Fruit fly (Drosophila melanogaster) whole organism, embryonic: ENCODE results near the gene CG43163.
A peak's percentile ranks its signal among the peaks of the same experiment; 100 is the strongest.

Experiments
- Abd-B ChIP-seq: fragments of 200-800 bp; sonication (Bioruptor generic); optimal IDR thresholded peaks from 2 replicates; lab custom pipeline; 2018; ENCODE audit warnings: missing biosample characterization, mild to moderate bottlenecking, missing genetic modification characterization, moderate library complexity
- Atf3 ChIP-seq: fragments of 200-800 bp; sonication (Bioruptor generic); optimal IDR thresholded peaks from 3 replicates; lab custom pipeline; 2016; ENCODE audit warnings: missing biosample characterization, missing genetic modification characterization
- Bdp1 ChIP-seq: fragments of 200-800 bp; sonication (Bioruptor generic); optimal IDR thresholded peaks from 3 replicates; lab custom pipeline; 2016; ENCODE audit warnings: missing biosample characterization, missing genetic modification characterization
- CG10565 ChIP-seq: fragments of 200-800 bp; sonication (Bioruptor generic); optimal IDR thresholded peaks from 3 replicates; lab custom pipeline; 2016; ENCODE audit warnings: missing biosample characterization, mild to moderate bottlenecking, missing genetic modification characterization
- CG10654 ChIP-seq: fragments of 200-800 bp; sonication (Bioruptor generic); optimal IDR thresholded peaks from 2 replicates; lab custom pipeline; 2016; ENCODE audit warnings: missing biosample characterization, missing genetic modification characterization
- CG12104 ChIP-seq: fragments of 200-800 bp; sonication (Bioruptor generic); optimal IDR thresholded peaks from 3 replicates; lab custom pipeline; 2016; ENCODE audit warnings: missing biosample characterization, missing genetic modification characterization
- CG1233 ChIP-seq: fragments of 200-800 bp; sonication (Bioruptor generic); optimal IDR thresholded peaks from 4 replicates; lab custom pipeline; 2018; ENCODE audit warnings: missing biosample characterization, mild to moderate bottlenecking, missing genetic modification characterization
- CG12659 ChIP-seq: fragments of 200-800 bp; sonication (Bioruptor generic); optimal IDR thresholded peaks from 3 replicates; lab custom pipeline; 2017; ENCODE audit warnings: mild to moderate bottlenecking, missing biosample characterization, missing genetic modification reagents, missing genetic modification characterization
- CG13775 ChIP-seq: fragments of 200-800 bp; sonication (Bioruptor generic); optimal IDR thresholded peaks from 3 replicates; lab custom pipeline; 2017; ENCODE audit warnings: missing biosample characterization, mild to moderate bottlenecking, missing genetic modification characterization
- CG15269 ChIP-seq: fragments of 200-800 bp; sonication (Bioruptor generic); optimal IDR thresholded peaks from 2 replicates; lab custom pipeline; 2018; ENCODE audit warnings: missing biosample characterization, mild to moderate bottlenecking, missing genetic modification characterization, moderate library complexity
- CG1602 ChIP-seq: fragments of 200-800 bp; sonication (Bioruptor generic); optimal IDR thresholded peaks from 3 replicates; lab custom pipeline; 2016; ENCODE audit warnings: missing biosample characterization, missing genetic modification characterization
- CG1832 ChIP-seq: fragments of 200-800 bp; sonication (Bioruptor generic); optimal IDR thresholded peaks from 2 replicates; lab custom pipeline; 2017; ENCODE audit warnings: missing biosample characterization, mild to moderate bottlenecking, missing genetic modification characterization, inconsistent platforms
- CG2678 ChIP-seq: fragments of 200-800 bp; sonication (Bioruptor generic); optimal IDR thresholded peaks from 3 replicates; lab custom pipeline; 2019; ENCODE audit warnings: missing biosample characterization, mild to moderate bottlenecking, missing genetic modification characterization, moderate library complexity
- CG31224 ChIP-seq: fragments of 200-800 bp; sonication (Bioruptor generic); IDR thresholded peaks from 2 replicates; pipeline ENCODE4 v1.3.6; 2022; ENCODE audit warnings: missing biosample characterization, missing genetic modification characterization
- CG32532 ChIP-seq: fragments of 200-800 bp; sonication (Bioruptor generic); IDR thresholded peaks from 2 replicates; pipeline ENCODE4 v1.3.6; 2022; ENCODE audit warnings: missing biosample characterization, missing genetic modification characterization
- CG4360 ChIP-seq: fragments of 200-800 bp; sonication (Bioruptor generic); IDR thresholded peaks from 2 replicates; pipeline ENCODE4 v1.3.6; 2022; ENCODE audit warnings: missing biosample characterization, missing genetic modification characterization
- CG6272 ChIP-seq: fragments of 200-800 bp; sonication (Bioruptor generic); IDR thresholded peaks from 2 replicates; pipeline ENCODE4 v1.3.6; 2022; ENCODE audit warnings: missing biosample characterization, missing genetic modification characterization
- CG6683 ChIP-seq: fragments of 200-800 bp; sonication (Bioruptor generic); optimal IDR thresholded peaks from 2 replicates; lab custom pipeline; 2017; ENCODE audit warnings: missing biosample characterization, mild to moderate bottlenecking, missing genetic modification characterization, missing genetic modification reagents
- CG7786 ChIP-seq: fragments of 200-800 bp; sonication (Bioruptor generic); optimal IDR thresholded peaks from 2 replicates; lab custom pipeline; 2016; ENCODE audit warnings: missing biosample characterization, missing genetic modification characterization
- CG8290 ChIP-seq, 3 experiments: fragments of 200-800 bp; sonication (Bioruptor generic); optimal IDR thresholded peaks; 2 replicates each; lab custom pipeline; 2016 to 2019; ENCODE audit warnings: missing biosample characterization in 3 of 3, missing genetic modification characterization in 3 of 3, mild to moderate bottlenecking in 2 of 3, moderate library complexity in 1 of 3
- CG9609 ChIP-seq: fragments of 200-800 bp; sonication (Bioruptor generic); optimal IDR thresholded peaks from 3 replicates; lab custom pipeline; 2016; ENCODE audit warnings: missing biosample characterization, missing genetic modification characterization
- CG9797 ChIP-seq: fragments of 200-800 bp; sonication (Bioruptor generic); optimal IDR thresholded peaks from 3 replicates; lab custom pipeline; 2018; ENCODE audit warnings: missing biosample characterization, mild to moderate bottlenecking, missing genetic modification characterization
- Chrac-16 ChIP-seq: fragments of 200-800 bp; sonication (Bioruptor generic); optimal IDR thresholded peaks from 3 replicates; lab custom pipeline; 2016; ENCODE audit warnings: missing biosample characterization, missing genetic modification characterization
- D19B ChIP-seq: fragments of 200-800 bp; sonication (Bioruptor generic); optimal IDR thresholded peaks from 2 replicates; lab custom pipeline; 2017; ENCODE audit warnings: missing biosample characterization, mild to moderate bottlenecking, missing genetic modification characterization
- Dip2 ChIP-seq: fragments of 200-800 bp; sonication (Bioruptor generic); IDR thresholded peaks from 2 replicates; pipeline ENCODE4 v1.3.6; 2022; ENCODE audit warnings: missing biosample characterization, missing genetic modification characterization
- Dll ChIP-seq: fragments of 200-800 bp; sonication (Bioruptor generic); IDR thresholded peaks from 4 replicates; pipeline ENCODE4 v1.3.6; 2022; ENCODE audit warnings: missing biosample characterization, missing genetic modification characterization; ENCODE audit not compliant: partially characterized antibody
- E2f2 ChIP-seq: fragments of 200-800 bp; sonication (Bioruptor generic); IDR thresholded peaks from 2 replicates; pipeline ENCODE4 v1.3.6; 2022; ENCODE audit warnings: missing biosample characterization, missing genetic modification characterization
- ERR ChIP-seq: fragments of 200-800 bp; sonication (Bioruptor generic); optimal IDR thresholded peaks from 2 replicates; lab custom pipeline; 2016; ENCODE audit warnings: missing biosample characterization, missing genetic modification characterization
- Gsc ChIP-seq: fragments of 200-800 bp; sonication (Bioruptor generic); IDR thresholded peaks from 2 replicates; pipeline ENCODE4 v1.3.6; 2022; ENCODE audit warnings: missing biosample characterization, missing genetic modification characterization
- Hsf ChIP-seq: fragments of 200-800 bp; sonication (Bioruptor generic); optimal IDR thresholded peaks from 3 replicates; lab custom pipeline; 2016; ENCODE audit warnings: missing biosample characterization, missing genetic modification characterization
- Lhr ChIP-seq: fragments of 200-800 bp; sonication (Bioruptor generic); optimal IDR thresholded peaks from 3 replicates; lab custom pipeline; 2017; ENCODE audit warnings: mild to moderate bottlenecking, missing biosample characterization, missing genetic modification reagents, missing genetic modification characterization
- Lpt ChIP-seq: fragments of >200 bp; optimal IDR thresholded peaks from 2 replicates; lab custom pipeline; 2018; ENCODE audit warnings: missing biosample characterization, missing genetic modification characterization
- Meics ChIP-seq: fragments of 200-800 bp; sonication (Bioruptor generic); optimal IDR thresholded peaks from 2 replicates; lab custom pipeline; 2017; ENCODE audit warnings: missing biosample characterization, mild to moderate bottlenecking, missing genetic modification characterization
- Mes4 ChIP-seq: fragments of 200-800 bp; sonication (Bioruptor generic); optimal IDR thresholded peaks from 2 replicates; lab custom pipeline; 2016; ENCODE audit warnings: missing biosample characterization, missing genetic modification characterization
- Nf-YA ChIP-seq: fragments of 200-800 bp; sonication (Bioruptor generic); IDR thresholded peaks from 2 replicates; pipeline ENCODE4 v1.3.6; 2022; ENCODE audit warnings: missing biosample characterization, missing genetic modification characterization
- PHDP ChIP-seq: fragments of 200-800 bp; sonication (Bioruptor generic); optimal IDR thresholded peaks from 3 replicates; lab custom pipeline; 2018; ENCODE audit warnings: missing biosample characterization, mild to moderate bottlenecking, missing genetic modification characterization, moderate library complexity
- al ChIP-seq: fragments of 200-800 bp; sonication (Bioruptor generic); IDR thresholded peaks from 2 replicates; pipeline ENCODE4 v1.3.6; 2022; ENCODE audit warnings: missing biosample characterization, missing genetic modification characterization
- br ChIP-seq: fragments of >200 bp; optimal IDR thresholded peaks from 2 replicates; lab custom pipeline; 2017
- cad ChIP-seq: fragments of >200 bp; optimal IDR thresholded peaks from 2 replicates; lab custom pipeline; 2017; ENCODE audit warnings: missing biosample characterization, missing genetic modification characterization
- ci ChIP-seq: fragments of 200-800 bp; sonication (Bioruptor generic); IDR thresholded peaks from 3 replicates; pipeline ENCODE4 v1.3.6; 2022; ENCODE audit warnings: missing biosample characterization, missing genetic modification characterization
- emc ChIP-seq: fragments of 200-800 bp; sonication (Bioruptor generic); optimal IDR thresholded peaks from 2 replicates; lab custom pipeline; 2016; ENCODE audit warnings: missing biosample characterization, missing genetic modification characterization
- fd96Cb ChIP-seq: fragments of 200-800 bp; sonication (Bioruptor generic); optimal IDR thresholded peaks from 2 replicates; lab custom pipeline; 2018; ENCODE audit warnings: missing biosample characterization, mild to moderate bottlenecking, missing genetic modification characterization, moderate library complexity
- hb ChIP-seq: fragments of 200-800 bp; sonication (Bioruptor generic); IDR thresholded peaks from 3 replicates; pipeline ENCODE4 v1.3.6; 2022; ENCODE audit warnings: missing biosample characterization, missing genetic modification characterization; ENCODE audit not compliant: partially characterized antibody
- hbn ChIP-seq: fragments of 200-800 bp; sonication (Bioruptor generic); IDR thresholded peaks from 2 replicates; pipeline ENCODE4 v1.3.6; 2022; ENCODE audit warnings: missing biosample characterization, missing genetic modification characterization; ENCODE audit not compliant: partially characterized antibody
- nom ChIP-seq: fragments of 200-800 bp; sonication (Bioruptor generic); optimal IDR thresholded peaks from 2 replicates; lab custom pipeline; 2017; ENCODE audit warnings: missing biosample characterization, missing genetic modification characterization, mild to moderate bottlenecking, moderate library complexity, missing genetic modification reagents
- pros ChIP-seq: fragments of 200-800 bp; sonication (Bioruptor generic); optimal IDR thresholded peaks from 3 replicates; lab custom pipeline; 2019; ENCODE audit warnings: missing biosample characterization, mild to moderate bottlenecking, missing genetic modification characterization, moderate library complexity
- psq ChIP-seq: fragments of 200-800 bp; sonication (Bioruptor generic); optimal IDR thresholded peaks from 2 replicates; lab custom pipeline; 2017; ENCODE audit warnings: missing biosample characterization, missing genetic modification characterization
- rib ChIP-seq: fragments of 200-800 bp; sonication (Bioruptor generic); IDR thresholded peaks from 2 replicates; pipeline ENCODE4 v1.3.6; 2022; ENCODE audit warnings: missing biosample characterization, missing genetic modification characterization
- sd ChIP-seq: fragments of 200-800 bp; sonication (Bioruptor generic); optimal IDR thresholded peaks from 3 replicates; lab custom pipeline; 2018; ENCODE audit warnings: missing biosample characterization, mild to moderate bottlenecking, missing genetic modification characterization, moderate library complexity
- sisA ChIP-seq: fragments of 200-800 bp; sonication (Bioruptor generic); IDR thresholded peaks from 2 replicates; pipeline ENCODE4 v1.3.6; 2022; ENCODE audit warnings: missing biosample characterization, missing genetic modification characterization
- slou ChIP-seq: fragments of 200-800 bp; sonication (Bioruptor generic); optimal IDR thresholded peaks from 3 replicates; lab custom pipeline; 2016; ENCODE audit warnings: missing biosample characterization, missing genetic modification characterization
- trem ChIP-seq: fragments of 200-800 bp; optimal IDR thresholded peaks from 3 replicates; lab custom pipeline; 2019; ENCODE audit warnings: missing biosample characterization, mild to moderate bottlenecking, missing genetic modification characterization, moderate library complexity

Gene CG43163

DNA sequence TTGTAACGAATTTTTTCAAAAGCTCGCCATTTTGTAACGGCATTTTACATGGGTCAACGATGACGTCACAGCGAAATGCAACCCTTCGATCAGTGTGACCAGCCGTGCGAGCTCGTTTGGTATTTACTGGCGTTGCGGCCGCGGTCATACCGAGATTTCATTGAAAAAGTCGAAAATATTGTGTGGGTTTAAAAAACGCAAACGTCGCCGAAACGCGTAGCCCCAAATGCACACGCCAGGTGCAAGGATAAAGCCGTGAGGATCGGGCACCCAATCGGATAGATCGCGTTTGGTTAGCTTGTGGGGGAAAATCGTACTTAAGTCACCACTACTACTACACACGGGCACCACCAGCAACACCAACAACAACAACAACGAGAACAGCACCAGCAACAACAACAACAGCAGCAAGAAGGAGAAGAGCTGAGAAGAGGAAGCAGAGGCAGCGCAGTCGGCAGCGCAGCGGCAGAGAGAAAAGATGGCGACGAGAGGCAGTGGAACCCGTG lies 82.1 kb downstream of the CG43163 start, which contains the start of gene Cbl (continued):
- TF ChIP-seq nom (GFP tag; lab: Kevin White, UChicago) (peak; percentile 52), ERR (GFP tag; lab: Kevin White, UChicago) (no peak), Bdp1 (GFP tag; lab: Kevin White, UChicago) (no peak), CG15269 (tag; lab: Kevin White, UChicago) (no peak), CG12104 (peak; percentile 29), ci (GFP tag; lab: Robert Waterston, UW) (peak; percentile 71; the same call in 2 of the 3 replicates), fd96Cb (tag; lab: Kevin White, UChicago) (no peak), psq (GFP tag; lab: Kevin White, UChicago) (no peak), CG9797 (GFP tag; lab: Kevin White, UChicago) (peak; percentile 97), CG1832 (GFP tag; lab: Kevin White, UChicago) (no peak), pros (no peak), CG4360 (GFP tag; lab: Robert Waterston, UW) (peak; percentile 100), CG10654 (GFP tag; lab: Kevin White, UChicago) (no peak), rib (GFP tag; lab: Robert Waterston, UW) (no peak), Chrac-16 (no peak), br (no peak), CG6272 (GFP tag; lab: Robert Waterston, UW) (no peak), Dll (GFP tag; lab: Robert Waterston, UW) (0 out of 4 replicates have a peak, but pooled peaks have one; percentile 29), CG10565 (GFP tag; lab: Kevin White, UChicago) (no peak), CG1233 (GFP tag; lab: Kevin White, UChicago) (no peak), Gsc (GFP tag; lab: Robert Waterston, UW) (no peak), hb (GFP tag; lab: Robert Waterston, UW) (no peak), D19B (GFP tag; lab: Kevin White, UChicago) (no peak), Nf-YA (GFP tag; lab: Robert Waterston, UW) (no peak), Meics (GFP tag; lab: Kevin White, UChicago) (no peak), CG8290 (GFP tag; optimal IDR thresholded peaks at IDR 0.05; lab: Kevin White, UChicago) (no peak), CG8290 (tag; optimal IDR thresholded peaks at IDR 0.05; lab: Kevin White, UChicago) (no peak), E2f2 (GFP tag; lab: Robert Waterston, UW) (peak; percentile 52), hbn (GFP tag; lab: Robert Waterston, UW) (no peak), Atf3 (no peak), CG32532 (GFP tag; lab: Robert Waterston, UW) (no peak), CG12659 (GFP tag; lab: Kevin White, UChicago) (peak; percentile 83), sd (tag; lab: Kevin White, UChicago) (no peak), emc (no peak), CG1602 (GFP tag; lab: Kevin White, UChicago) (no peak), CG13775 (no peak), Dip2 (GFP tag; lab: Robert Waterston, UW) (no peak), CG31224 (GFP tag; lab: Robert Waterston, UW) (no peak), Abd-B (no peak), CG7786 (GFP tag; lab: Kevin White, UChicago) (no peak), Hsf (GFP tag; lab: Kevin White, UChicago) (no peak), trem (tag; lab: Kevin White, UChicago) (peak; percentile 69), CG2678 (tag; lab: Kevin White, UChicago) (no peak), al (GFP tag; lab: Robert Waterston, UW) (no peak), cad (GFP tag; lab: Kevin White, UChicago) (no peak), CG6683 (GFP tag; lab: Kevin White, UChicago) (peak; percentile 12), CG9609 (no peak), Lpt (no peak), slou (GFP tag; lab: Kevin White, UChicago) (no peak), Lhr (GFP tag; lab: Kevin White, UChicago) (peak; percentile 84), sisA (GFP tag; lab: Robert Waterston, UW) (no peak), Mes4 (peak; percentile 12), PHDP (tag; lab: Kevin White, UChicago) (peak; percentile 4)
